Fruit fly (Drosophila melanogaster) whole organism, embryonic: ENCODE data around the gene CG7231.

Experiments used
- Bgb ChIP-seq: fragments of 200-800 bp; sonication (Bioruptor generic); IDR thresholded peaks from 2 replicates; pipeline ENCODE4 v1.3.6; 2022; ENCODE audit warnings: missing biosample characterization, missing genetic modification characterization; ENCODE audit not compliant: partially characterized antibody
- CG11247 ChIP-seq: fragments of 200-800 bp; sonication (Bioruptor generic); IDR thresholded peaks from 2 replicates; pipeline ENCODE4 v1.3.6; 2022; ENCODE audit warnings: missing biosample characterization, missing genetic modification characterization
- CG12104 ChIP-seq: fragments of 200-800 bp; sonication (Bioruptor generic); optimal IDR thresholded peaks from 3 replicates; lab custom pipeline; 2016; ENCODE audit warnings: missing biosample characterization, missing genetic modification characterization
- CG13287 ChIP-seq: fragments of 200-800 bp; sonication (Bioruptor generic); IDR thresholded peaks from 2 replicates; pipeline ENCODE4 v1.3.6; 2022; ENCODE audit warnings: missing biosample characterization, missing genetic modification characterization; ENCODE audit not compliant: partially characterized antibody
- CG14014 ChIP-seq: fragments of 200-800 bp; sonication (Bioruptor generic); IDR thresholded peaks from 2 replicates; pipeline ENCODE4 v1.3.6; 2022; ENCODE audit warnings: missing biosample characterization, missing genetic modification characterization
- CG14965 ChIP-seq: fragments of 200-800 bp; sonication (Bioruptor generic); optimal IDR thresholded peaks from 2 replicates; lab custom pipeline; 2016; ENCODE audit warnings: missing biosample characterization, missing genetic modification characterization, borderline replicate concordance
- CG1602 ChIP-seq: fragments of 200-800 bp; sonication (Bioruptor generic); optimal IDR thresholded peaks from 3 replicates; lab custom pipeline; 2016; ENCODE audit warnings: missing biosample characterization, missing genetic modification characterization
- CG17186 ChIP-seq: fragments of 200-800 bp; sonication (Bioruptor generic); optimal IDR thresholded peaks from 3 replicates; lab custom pipeline; 2017; ENCODE audit warnings: missing biosample characterization, missing genetic modification reagents, missing genetic modification characterization
- CG17568 ChIP-seq: fragments of 200-800 bp; sonication (Bioruptor generic); optimal IDR thresholded peaks from 2 replicates; lab custom pipeline; 2018; ENCODE audit warnings: missing biosample characterization, mild to moderate bottlenecking, missing genetic modification characterization, moderate library complexity
- CG18764 ChIP-seq: fragments of 200-800 bp; sonication (Bioruptor generic); optimal IDR thresholded peaks from 3 replicates; lab custom pipeline; 2016; ENCODE audit warnings: missing biosample characterization, missing genetic modification characterization
- CG2712 ChIP-seq: fragments of 200-800 bp; optimal IDR thresholded peaks from 3 replicates; lab custom pipeline; 2019; ENCODE audit warnings: missing biosample characterization, mild to moderate bottlenecking, missing genetic modification characterization, moderate library complexity
- CG30431 ChIP-seq: fragments of 200-800 bp; sonication (Bioruptor generic); optimal IDR thresholded peaks from 2 replicates; lab custom pipeline; 2017; ENCODE audit warnings: missing biosample characterization, missing genetic modification characterization
- CG3065 ChIP-seq: fragments of 200-800 bp; sonication (Bioruptor generic); optimal IDR thresholded peaks from 2 replicates; lab custom pipeline; 2016; ENCODE audit warnings: missing biosample characterization, missing genetic modification characterization
- CG3281 ChIP-seq: fragments of 200-800 bp; sonication (Bioruptor generic); optimal IDR thresholded peaks from 3 replicates; lab custom pipeline; 2017; ENCODE audit warnings: missing biosample characterization, mild to moderate bottlenecking, missing genetic modification characterization
- CG3726 ChIP-seq: fragments of 200-800 bp; sonication (Bioruptor generic); IDR thresholded peaks from 3 replicates; pipeline ENCODE4, ENCODE4 v1.3.6; 2022; ENCODE audit warnings: missing biosample characterization, missing genetic modification characterization
- CG3847 ChIP-seq: fragments of 200-800 bp; sonication (Bioruptor generic); IDR thresholded peaks from 2 replicates; pipeline ENCODE4 v1.3.6; 2022; ENCODE audit warnings: missing biosample characterization, missing genetic modification characterization
- CG4282 ChIP-seq: fragments of 200-800 bp; sonication (Bioruptor generic); optimal IDR thresholded peaks from 2 replicates; lab custom pipeline; 2016; ENCODE audit warnings: missing biosample characterization, missing genetic modification characterization
- CG4360 ChIP-seq: fragments of 200-800 bp; sonication (Bioruptor generic); IDR thresholded peaks from 2 replicates; pipeline ENCODE4 v1.3.6; 2022; ENCODE audit warnings: missing biosample characterization, missing genetic modification characterization
- CG9797 ChIP-seq: fragments of 200-800 bp; sonication (Bioruptor generic); optimal IDR thresholded peaks from 3 replicates; lab custom pipeline; 2018; ENCODE audit warnings: missing biosample characterization, mild to moderate bottlenecking, missing genetic modification characterization
- Doc2 ChIP-seq: fragments of 200-800 bp; sonication (Bioruptor generic); IDR thresholded peaks from 2 replicates; pipeline ENCODE4 v1.3.6; 2022; ENCODE audit warnings: missing biosample characterization, missing genetic modification characterization
- Dp ChIP-seq: fragments of 200-800 bp; sonication (Bioruptor generic); optimal IDR thresholded peaks from 2 replicates; lab custom pipeline; 2018; ENCODE audit warnings: missing biosample characterization, mild to moderate bottlenecking, missing genetic modification characterization, moderate library complexity
- ERR ChIP-seq: fragments of 200-800 bp; sonication (Bioruptor generic); optimal IDR thresholded peaks from 2 replicates; lab custom pipeline; 2016; ENCODE audit warnings: missing biosample characterization, missing genetic modification characterization
- Ets65A ChIP-seq: fragments of 200-800 bp; sonication (Bioruptor generic); peaks from one replicate; lab custom pipeline; 2016; ENCODE audit warnings: missing biosample characterization, missing genetic modification characterization
- H2.0 ChIP-seq: fragments of 200-800 bp; sonication (Bioruptor generic); IDR thresholded peaks from 2 replicates; pipeline ENCODE4 v1.3.6; 2022; ENCODE audit warnings: missing biosample characterization, missing genetic modification characterization
- Hand ChIP-seq: fragments of 200-800 bp; sonication (Bioruptor generic); optimal IDR thresholded peaks from 2 replicates; lab custom pipeline; 2017; ENCODE audit warnings: mild to moderate bottlenecking, missing biosample characterization, missing genetic modification reagents, missing genetic modification characterization
- HmgZ ChIP-seq: fragments of 200-800 bp; sonication (Bioruptor generic); optimal IDR thresholded peaks from 2 replicates; lab custom pipeline; 2018; ENCODE audit warnings: missing biosample characterization, mild to moderate bottlenecking, missing genetic modification characterization
- Hr39 ChIP-seq: fragments of >200 bp; optimal IDR thresholded peaks from 2 replicates; lab custom pipeline; 2017
- Meics ChIP-seq: fragments of 200-800 bp; sonication (Bioruptor generic); optimal IDR thresholded peaks from 2 replicates; lab custom pipeline; 2017; ENCODE audit warnings: missing biosample characterization, mild to moderate bottlenecking, missing genetic modification characterization
- Optix ChIP-seq: fragments of 200-800 bp; sonication (Bioruptor generic); IDR thresholded peaks from 3 replicates; pipeline ENCODE4 v1.3.6; 2022; ENCODE audit warnings: missing biosample characterization, missing genetic modification characterization
- Xrp1 ChIP-seq: fragments of 200-800 bp; sonication (Bioruptor generic); IDR thresholded peaks from 2 replicates; pipeline ENCODE4 v1.3.6; 2022; ENCODE audit warnings: missing biosample characterization, missing genetic modification characterization
- YL-1 ChIP-seq: fragments of 200-800 bp; sonication (Bioruptor generic); optimal IDR thresholded peaks from 3 replicates; lab custom pipeline; 2017; ENCODE audit warnings: missing biosample characterization, mild to moderate bottlenecking, missing genetic modification characterization
- ase ChIP-seq: fragments of 200-800 bp; sonication (Bioruptor generic); IDR thresholded peaks from 3 replicates; pipeline ENCODE4 v1.3.6; 2022; ENCODE audit warnings: missing biosample characterization, missing genetic modification characterization
- bab2 ChIP-seq: fragments of 200-800 bp; sonication (Bioruptor generic); optimal IDR thresholded peaks from 2 replicates; lab custom pipeline; 2016; ENCODE audit warnings: missing biosample characterization, missing genetic modification characterization
- bcd ChIP-seq: fragments of 200-800 bp; sonication (Bioruptor generic); optimal IDR thresholded peaks from 2 replicates; lab custom pipeline; 2017; ENCODE audit warnings: missing biosample characterization, mild to moderate bottlenecking, missing genetic modification characterization
- bigmax ChIP-seq: fragments of 200-800 bp; sonication (Bioruptor generic); optimal IDR thresholded peaks from 2 replicates; lab custom pipeline; 2018; ENCODE audit warnings: missing biosample characterization, mild to moderate bottlenecking, missing genetic modification characterization
- dm ChIP-seq: fragments of 200-800 bp; sonication (Bioruptor generic); optimal IDR thresholded peaks from 3 replicates; lab custom pipeline; 2016; ENCODE audit warnings: missing biosample characterization, missing genetic modification characterization
- ems ChIP-seq: fragments of 200-800 bp; sonication (Bioruptor generic); optimal IDR thresholded peaks from 3 replicates; lab custom pipeline; 2016; ENCODE audit warnings: missing biosample characterization, missing genetic modification characterization
- eyg ChIP-seq: fragments of 200-800 bp; sonication (Bioruptor generic); optimal IDR thresholded peaks from 3 replicates; lab custom pipeline; 2016; ENCODE audit warnings: missing biosample characterization, missing genetic modification characterization
- fd102C ChIP-seq: fragments of 200-800 bp; sonication (Bioruptor generic); optimal IDR thresholded peaks from 2 replicates; lab custom pipeline; 2018; ENCODE audit warnings: missing biosample characterization, mild to moderate bottlenecking, missing genetic modification characterization, moderate library complexity
- hbn ChIP-seq: fragments of 200-800 bp; sonication (Bioruptor generic); IDR thresholded peaks from 2 replicates; pipeline ENCODE4 v1.3.6; 2022; ENCODE audit warnings: missing biosample characterization, missing genetic modification characterization; ENCODE audit not compliant: partially characterized antibody
- jumu ChIP-seq: fragments of 200-800 bp; sonication (Bioruptor generic); optimal IDR thresholded peaks from 3 replicates; lab custom pipeline; 2016; ENCODE audit warnings: missing biosample characterization, missing genetic modification characterization
- kni ChIP-seq: fragments of 200-800 bp; sonication (Bioruptor generic); optimal IDR thresholded peaks from 3 replicates; lab custom pipeline; 2017; ENCODE audit warnings: mild to moderate bottlenecking, missing biosample characterization, missing genetic modification reagents, missing genetic modification characterization
- lmd ChIP-seq: fragments of 200-800 bp; sonication (Bioruptor generic); IDR thresholded peaks from 2 replicates; pipeline ENCODE4 v1.3.6; 2022; ENCODE audit warnings: missing biosample characterization, missing genetic modification characterization
- nerfin-1 ChIP-seq: fragments of 200-800 bp; sonication (Bioruptor generic); optimal IDR thresholded peaks from 3 replicates; lab custom pipeline; 2019; ENCODE audit warnings: missing biosample characterization, mild to moderate bottlenecking, missing genetic modification characterization, moderate library complexity
- pzg ChIP-seq: fragments of 200-800 bp; sonication (Bioruptor generic); optimal IDR thresholded peaks from 3 replicates; lab custom pipeline; 2018; ENCODE audit warnings: missing biosample characterization, mild to moderate bottlenecking, missing genetic modification characterization, moderate library complexity
- scrt ChIP-seq: fragments of 200-800 bp; sonication (Bioruptor generic); optimal IDR thresholded peaks from 2 replicates; lab custom pipeline; 2018; ENCODE audit warnings: missing biosample characterization, mild to moderate bottlenecking, missing genetic modification characterization, moderate library complexity
- sens-2 ChIP-seq: fragments of 200-800 bp; sonication (Bioruptor generic); IDR thresholded peaks from 2 replicates; pipeline ENCODE4 v1.3.6; 2022; ENCODE audit warnings: missing biosample characterization, missing genetic modification characterization
- sug ChIP-seq: fragments of 200-800 bp; optimal IDR thresholded peaks from 2 replicates; lab custom pipeline; 2019; ENCODE audit warnings: missing biosample characterization, mild to moderate bottlenecking, missing genetic modification characterization, moderate library complexity
- ttk ChIP-seq: fragments of 200-800 bp; sonication (Bioruptor generic); IDR thresholded peaks from 2 replicates; pipeline ENCODE4 v2.1.2; 2022; ENCODE audit warnings: missing biosample characterization, missing genetic modification characterization
- zf30C ChIP-seq: fragments of 200-800 bp; sonication (Bioruptor generic); optimal IDR thresholded peaks from 3 replicates; lab custom pipeline; 2018; ENCODE audit warnings: missing biosample characterization, mild to moderate bottlenecking, missing genetic modification characterization

The CG7231 gene

dm6 chr2L:8009283-8010211 lies 25.8 kb downstream of the CG7231 start, which contains the start of gene CG12560 (continued):
- TF ChIP-seq CG3726 (no peak), CG17186 (GFP tag; lab: Kevin White, UChicago) (no peak), HmgZ (tag; lab: Kevin White, UChicago) (peak; percentile 8), CG11247 (GFP tag; lab: Robert Waterston, UW) (no peak), jumu (GFP tag; lab: Kevin White, UChicago) (no peak), bigmax (GFP tag; lab: Kevin White, UChicago) (no peak), CG12104 (no peak), lmd (GFP tag; lab: Robert Waterston, UW) (no peak), CG13287 (GFP tag; lab: Robert Waterston, UW) (no peak), eyg (GFP tag; lab: Kevin White, UChicago) (no peak), sens-2 (GFP tag; lab: Robert Waterston, UW) (peak; percentile 55), CG18764 (GFP tag; lab: Kevin White, UChicago) (no peak), sug (tag; lab: Kevin White, UChicago) (peak; percentile 75), Meics (GFP tag; lab: Kevin White, UChicago) (no peak), ERR (no peak), CG14014 (GFP tag; lab: Robert Waterston, UW) (no peak; the same call in 1 of the 2 replicates), Doc2 (no peak), CG3065 (GFP tag; lab: Kevin White, UChicago) (no peak), kni (GFP tag; lab: Kevin White, UChicago) (no peak), CG3281 (GFP tag; lab: Kevin White, UChicago) (no peak), ems (no peak), Dp (GFP tag; lab: Kevin White, UChicago) (no peak), dm (peak; percentile 27), bcd (no peak), YL-1 (GFP tag; lab: Kevin White, UChicago) (no peak), nerfin-1 (tag; lab: Kevin White, UChicago) (no peak), CG3847 (GFP tag; lab: Robert Waterston, UW) (no peak), CG4360 (no peak), Optix (GFP tag; lab: Robert Waterston, UW) (no peak), hbn (GFP tag; lab: Robert Waterston, UW) (no peak), CG1602 (GFP tag; lab: Kevin White, UChicago) (no peak), CG14965 (no peak), Hr39 (lab: Kevin White, UChicago) (no peak), pzg (no peak), zf30C (GFP tag; lab: Kevin White, UChicago) (no peak), CG17568 (peak; percentile 45), scrt (GFP tag; lab: Kevin White, UChicago) (no peak), Hand (GFP tag; lab: Kevin White, UChicago) (no peak), ttk (GFP tag; lab: Robert Waterston, UW) (no peak), CG30431 (GFP tag; lab: Kevin White, UChicago) (no peak), ase (no peak), Ets65A (GFP tag; lab: Kevin White, UChicago) (no peak), CG2712 (tag; lab: Kevin White, UChicago) (no peak), CG9797 (GFP tag; lab: Kevin White, UChicago) (no peak), bab2 (GFP tag; lab: Kevin White, UChicago) (no peak), Xrp1 (GFP tag; lab: Robert Waterston, UW) (no peak), Bgb (no peak), CG4282 (no peak), fd102C (GFP tag; lab: Kevin White, UChicago) (no peak), H2.0 (GFP tag; lab: Robert Waterston, UW) (no peak)
